Worm (Caenorhabditis elegans): ENCODE measurements around the gene T07A9.14.

Gene T07A9.14

ce11 chrIV:390279-390678 is 3.8 kb downstream of the T07A9.14 start, which contains the start of the genes ears-2 and uncp-18 (continued):
- TF ChIP-seq daf-12 (tag; optimal IDR thresholded peaks at IDR 0.05), result no peak
- TF ChIP-seq snpc-4 (tag; optimal IDR thresholded peaks at IDR 0.05), result no peak
- peak; percentile 76; the same call in 1 of the 2 replicates for TF ChIP-seq madf-9 (GFP tag; conservative IDR thresholded peaks at IDR 0.05)
- TF ChIP-seq lin-29 (GFP tag; IDR thresholded peaks at IDR 0.05), result peak; percentile 75
- TF ChIP-seq rbr-2 (tag; optimal IDR thresholded peaks at IDR 0.05), result peak; percentile 91
- no peak for TF ChIP-seq jun-1 (tag; optimal IDR thresholded peaks at IDR 0.05)
- TF ChIP-seq mes-2 (tag; optimal IDR thresholded peaks at IDR 0.05; ENCODE audit: poor library complexity, severe bottlenecking), result peak; percentile 99
- TF ChIP-seq lir-3 (tag; optimal IDR thresholded peaks at IDR 0.05), result peak; percentile 48
- no peak for TF ChIP-seq ZK546.5 (tag; optimal IDR thresholded peaks at IDR 0.05)
- TF ChIP-seq egl-27 (tag; optimal IDR thresholded peaks at IDR 0.05), result no peak
- TF ChIP-seq F10B5.3 (tag; optimal IDR thresholded peaks at IDR 0.05), result peak; percentile 55
- TF ChIP-seq daf-8 (GFP tag; IDR thresholded peaks at IDR 0.05), result no peak
- TF ChIP-seq ceh-20 (GFP tag; IDR thresholded peaks at IDR 0.05), result peak; percentile 85
- no peak for TF ChIP-seq nhr-76 (tag; optimal IDR thresholded peaks at IDR 0.05)
- peak; percentile 87 for TF ChIP-seq ctbp-1 (GFP tag; IDR thresholded peaks at IDR 0.05)
- no peak for TF ChIP-seq ceh-62 (tag; optimal IDR thresholded peaks at IDR 0.05)
- TF ChIP-seq nhr-28 (tag; optimal IDR thresholded peaks at IDR 0.05), result peak; percentile 63
- TF ChIP-seq lin-13 (GFP tag; optimal IDR thresholded peaks at IDR 0.05), result peak; percentile 92
- TF ChIP-seq ztf-11 (tag; optimal IDR thresholded peaks at IDR 0.05), result no peak
- TF ChIP-seq duxl-1 (tag; optimal IDR thresholded peaks at IDR 0.05; ENCODE audit: poor library complexity), result peak; percentile 94
- TF ChIP-seq ceh-82 (tag; optimal IDR thresholded peaks at IDR 0.05), result no peak
- TF ChIP-seq T26A8.4 (GFP tag; IDR thresholded peaks at IDR 0.05), result peak; percentile 90
- peak; percentile 80 for TF ChIP-seq ZK337.2 (GFP tag; IDR thresholded peaks at IDR 0.05)
- TF ChIP-seq lin-15B (tag; optimal IDR thresholded peaks at IDR 0.05), result peak; percentile 62
- TF ChIP-seq D1046.2 (GFP tag; IDR thresholded peaks at IDR 0.05), result 0 out of 2 replicates have a peak, but pooled peaks have one; percentile 47
- no peak for TF ChIP-seq tag-97 (GFP tag; IDR thresholded peaks at IDR 0.05)
- peak; percentile 49; the same call in 1 of the 2 replicates for TF ChIP-seq Y48G9A.11 (GFP tag; IDR thresholded peaks at IDR 0.05)
- no peak for TF ChIP-seq attf-4 (tag; optimal IDR thresholded peaks at IDR 0.05)
- no peak for TF ChIP-seq daf-19 (GFP tag; conservative IDR thresholded peaks at IDR 0.05)
- no peak for TF ChIP-seq saeg-2 (GFP tag; IDR thresholded peaks at IDR 0.05)
- TF ChIP-seq Y105C5A.15 (GFP tag; IDR thresholded peaks at IDR 0.05), result peak; percentile 89
- no peak for TF ChIP-seq fos-1 (tag; optimal IDR thresholded peaks at IDR 0.05)
- TF ChIP-seq unc-62 (GFP tag; optimal IDR thresholded peaks at IDR 0.05 in 1 of 2), result no peak
- TF ChIP-seq unc-62 (tag; optimal IDR thresholded peaks at IDR 0.05), result no peak
- peak; percentile 90 for TF ChIP-seq spr-1 (tag; optimal IDR thresholded peaks at IDR 0.05)
- TF ChIP-seq nhr-48 (tag; optimal IDR thresholded peaks at IDR 0.05), result peak; percentile 71
- no peak for TF ChIP-seq zag-1 (tag; optimal IDR thresholded peaks at IDR 0.05)
- peak; percentile 53 for TF ChIP-seq ces-1 (GFP tag; optimal IDR thresholded peaks at IDR 0.05)
- TF ChIP-seq F37D6.2 (tag; optimal IDR thresholded peaks at IDR 0.05), result peak; percentile 79
- no peak for TF ChIP-seq T20F7.1 (GFP tag; optimal IDR thresholded peaks at IDR 0.05)
- TF ChIP-seq nhr-111 (GFP tag; optimal IDR thresholded peaks at IDR 0.05), result no peak
- TF ChIP-seq lin-38 (GFP tag; IDR thresholded peaks at IDR 0.05), result peak; percentile 90
- TF ChIP-seq dve-1 (tag; optimal IDR thresholded peaks at IDR 0.05; ENCODE audit: insufficient read depth), result peak; percentile 96
- peak; percentile 66 for TF ChIP-seq set-16 (GFP tag; IDR thresholded peaks at IDR 0.05)
- TF ChIP-seq nhr-41 (GFP tag; IDR thresholded peaks at IDR 0.05), result 0 out of 2 replicates have a peak, but pooled peaks have one; percentile 59
- TF ChIP-seq dpl-1 (GFP tag; optimal IDR thresholded peaks at IDR 0.05), result peak; percentile 81
- TF ChIP-seq hlh-30 (tag; optimal IDR thresholded peaks at IDR 0.05; ENCODE audit: insufficient read depth), result peak; percentile 71
- peak; percentile 98 for TF ChIP-seq vab-7 (GFP tag; IDR thresholded peaks at IDR 0.05)
- peak; percentile 85 for TF ChIP-seq nhr-102 (tag; optimal IDR thresholded peaks at IDR 0.05)
- TF ChIP-seq mdl-1 (tag; optimal IDR thresholded peaks at IDR 0.05), result peak in 1 of 2 experiments; percentile 20
- TF ChIP-seq sdz-12 (GFP tag; optimal IDR thresholded peaks at IDR 0.05), result peak; percentile 96
- TF ChIP-seq Y5F2A.4 (GFP tag; optimal IDR thresholded peaks at IDR 0.05), result no peak
